Fruit fly (Drosophila melanogaster) whole organism, larva: ENCODE measurements around the gene witty.

Experiments used
- noc ChIP-seq: fragments of 200-800 bp; sonication (Bioruptor generic); optimal IDR thresholded peaks from 3 replicates; lab custom pipeline; 2019; ENCODE audit warnings: missing biosample characterization, mild to moderate bottlenecking, missing genetic modification characterization, moderate library complexity

witty gene

DNA sequence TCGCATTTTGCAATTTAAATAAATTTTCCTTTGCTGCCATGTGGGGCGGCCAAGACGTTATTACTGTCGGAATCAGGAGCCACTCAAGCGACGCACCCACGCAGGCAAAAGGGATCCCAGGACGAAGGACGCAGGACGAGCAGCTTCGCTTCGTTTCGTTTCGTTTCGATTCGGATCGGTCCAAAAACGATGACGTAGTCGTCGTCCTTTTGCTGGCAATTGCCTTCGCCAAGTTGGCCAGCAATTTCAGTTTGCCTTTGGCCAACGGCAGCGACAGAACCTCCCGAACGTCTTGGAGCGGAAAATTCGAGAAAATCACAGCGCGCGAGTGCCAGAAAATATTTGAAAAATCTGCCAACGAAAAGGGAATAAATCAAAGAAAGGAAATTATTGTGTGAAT is at the start of gene witty:
TSS of gene witty (plus strand) at position 249 of the 400 bp plus-strand sequence.
- no peak for TF ChIP-seq noc (tag; lab: Kevin White, UChicago)

DNA sequence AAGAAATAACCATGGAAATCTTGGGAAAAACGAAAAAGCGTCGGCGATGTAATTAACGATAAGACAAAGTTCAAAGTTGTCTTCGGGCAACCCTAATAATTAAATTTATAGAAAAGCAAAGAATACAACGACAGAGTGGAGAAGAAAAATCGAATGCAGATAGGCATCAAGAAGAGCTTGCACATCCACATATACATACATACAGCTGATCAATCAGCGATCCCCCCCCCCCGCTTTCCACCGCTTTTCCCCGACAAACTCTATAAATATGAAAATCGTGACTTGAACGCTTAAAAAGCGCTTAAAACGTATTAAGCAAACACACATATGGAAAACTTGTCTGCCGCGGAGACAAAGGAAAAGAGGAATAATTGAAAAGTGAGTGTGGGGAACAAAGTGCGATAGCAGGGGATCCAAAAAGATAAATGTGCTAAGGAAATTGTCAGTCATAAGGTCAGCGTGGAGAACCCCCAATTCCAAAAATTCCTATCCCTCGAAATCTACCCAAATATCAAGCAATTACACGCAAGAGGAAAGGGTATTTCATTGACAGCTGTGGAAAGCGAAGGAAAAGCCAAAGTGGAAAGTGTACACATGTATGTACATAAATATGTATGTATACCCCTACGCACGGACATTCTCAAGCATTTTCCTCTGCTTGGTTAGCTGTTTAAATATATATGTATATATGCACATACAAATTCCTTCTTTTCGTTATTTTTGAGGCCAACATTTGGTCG is 48.6 kb upstream of the witty start:
- no peak for TF ChIP-seq noc (tag; lab: Kevin White, UChicago)

DNA sequence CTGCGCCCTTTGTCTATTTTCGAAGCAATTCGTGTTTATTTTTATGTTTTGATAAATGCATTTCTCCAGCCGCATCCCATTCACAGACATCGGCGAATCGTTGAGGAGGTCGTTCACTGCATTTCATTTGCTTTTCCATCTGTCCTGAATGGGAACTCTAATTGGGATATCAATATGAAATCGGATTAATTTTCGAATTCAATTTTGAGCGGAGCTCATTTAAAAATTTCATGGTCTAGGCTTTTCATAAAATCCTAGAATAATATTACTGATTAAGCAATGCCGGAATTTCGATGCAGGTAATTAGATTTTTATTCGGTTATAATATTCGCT is 48.0 kb upstream of the witty start:
- no peak for TF ChIP-seq noc (tag; lab: Kevin White, UChicago)

DNA sequence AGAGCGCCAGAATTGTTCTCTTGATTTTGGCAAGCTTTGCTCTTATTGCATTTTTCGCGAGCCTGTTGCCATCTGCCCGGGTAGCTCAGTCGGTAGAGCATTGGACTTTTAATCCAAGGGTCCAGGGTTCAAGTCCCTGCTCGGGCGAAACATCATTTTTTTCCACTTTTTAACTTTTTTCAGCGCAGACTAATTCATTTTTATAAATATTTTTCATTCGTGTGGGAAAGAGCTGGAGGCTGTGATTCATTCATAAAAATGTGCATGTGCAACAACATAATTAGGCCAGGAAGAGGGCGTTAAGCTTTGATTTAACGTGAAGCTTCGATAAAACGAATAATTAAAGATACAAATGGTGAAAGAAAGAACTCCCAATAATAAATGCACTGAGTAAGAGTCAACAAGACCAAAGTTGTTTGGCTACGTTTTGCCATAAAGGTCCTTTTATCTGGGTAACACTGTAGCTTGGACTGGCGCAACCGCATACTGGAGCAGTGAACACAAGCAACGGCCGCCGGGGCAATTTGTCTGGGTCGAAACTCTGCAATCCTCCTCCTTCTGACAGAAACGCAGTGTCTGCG is 47.3 kb upstream of the witty start:
- no peak for TF ChIP-seq noc (tag; lab: Kevin White, UChicago)

DNA sequence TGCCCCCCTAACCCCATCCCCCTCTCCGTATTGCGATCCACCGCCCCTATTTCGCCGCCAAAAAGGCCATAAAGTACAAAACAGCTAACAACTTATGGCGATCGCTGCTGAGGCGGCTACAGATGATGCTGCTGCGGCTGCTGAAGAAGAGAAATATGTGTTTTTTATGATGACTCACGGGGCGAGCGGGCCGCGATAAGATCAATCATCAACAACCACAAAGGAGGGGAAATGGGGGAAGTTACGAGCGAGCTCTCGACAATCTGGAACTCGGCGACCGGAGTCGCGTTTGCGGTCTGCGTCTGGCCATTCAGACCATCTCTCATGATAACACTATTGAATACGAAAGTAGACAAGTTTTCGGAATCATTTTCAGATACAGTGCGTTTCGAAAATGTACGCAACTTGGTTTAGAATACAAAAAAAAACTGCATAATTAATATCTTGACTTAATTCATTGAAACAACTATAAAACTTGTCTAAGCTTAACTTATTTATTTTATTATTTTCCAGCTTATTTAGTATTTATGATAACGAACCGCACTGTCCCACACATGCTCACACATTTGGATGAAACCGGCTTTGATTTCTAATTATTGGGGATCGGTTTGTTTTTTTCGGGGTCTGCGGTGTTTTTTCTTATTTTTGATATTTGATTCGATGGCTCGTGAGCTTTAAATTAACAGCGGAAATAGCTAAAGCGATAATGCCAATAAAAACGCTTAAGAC is 45.8 kb upstream of the witty start:
- TF ChIP-seq noc (tag; lab: Kevin White, UChicago), result peak; percentile 99

DNA sequence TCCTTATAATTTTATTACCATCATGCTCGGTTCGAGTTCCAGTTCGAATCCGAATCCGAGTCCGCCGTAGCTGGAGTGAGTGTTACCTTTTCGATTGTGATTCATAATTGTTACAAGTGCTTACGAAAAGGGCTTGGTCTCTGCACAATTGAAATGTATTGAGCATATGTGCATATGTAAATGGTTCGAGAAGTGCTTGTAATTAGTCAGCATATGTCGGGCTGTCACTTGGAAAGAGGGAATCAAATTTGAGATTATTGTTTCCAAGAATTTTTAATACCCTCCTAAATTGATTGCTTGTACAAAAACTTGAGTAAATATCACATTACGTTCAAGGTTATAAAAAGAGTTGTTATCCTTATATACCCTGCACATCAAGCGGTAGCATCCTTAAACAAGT is 44.6 kb upstream of the witty start:
- TF ChIP-seq noc (tag; lab: Kevin White, UChicago), result no peak

DNA sequence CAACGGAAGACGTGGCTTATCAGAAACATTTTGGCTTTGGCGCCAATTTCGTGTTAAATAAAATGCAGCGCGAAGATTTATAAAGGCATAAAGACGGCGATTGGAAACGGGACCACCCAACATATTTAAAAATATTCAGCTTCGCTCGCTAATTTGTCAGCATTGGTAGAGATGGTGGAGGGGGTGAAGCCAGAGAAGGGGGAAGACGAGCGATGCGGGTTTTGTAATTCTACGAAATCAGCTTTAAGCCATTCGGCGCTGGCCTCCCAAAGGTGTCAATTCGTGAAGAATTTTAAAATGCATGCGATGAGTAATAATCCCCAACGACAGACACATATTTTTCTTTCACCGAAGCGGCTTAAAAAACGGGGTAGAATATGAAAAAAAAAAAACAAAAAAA is 44.0 kb upstream of the witty start:
- no peak for TF ChIP-seq noc (tag; lab: Kevin White, UChicago)

DNA sequence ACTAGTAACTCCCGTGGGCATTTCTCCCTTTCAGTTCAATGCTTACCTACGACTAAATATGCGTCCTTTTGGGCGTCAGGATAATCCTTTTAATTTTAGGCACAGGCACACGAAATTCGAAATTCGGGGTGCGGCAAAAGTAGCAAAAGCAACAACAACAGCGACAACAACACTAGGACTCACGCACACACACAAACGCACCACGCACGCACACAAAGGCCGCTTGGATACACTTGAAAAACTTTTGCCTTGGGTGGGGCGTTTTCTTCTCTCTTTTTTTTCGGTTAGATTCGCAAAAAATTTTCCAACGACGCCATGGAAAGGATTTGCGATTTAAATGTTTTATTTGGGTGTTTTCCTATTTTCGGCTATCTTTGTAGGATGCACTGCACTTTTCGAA is 41.7 kb upstream of the witty start:
- TF ChIP-seq noc (tag; lab: Kevin White, UChicago), result no peak

DNA sequence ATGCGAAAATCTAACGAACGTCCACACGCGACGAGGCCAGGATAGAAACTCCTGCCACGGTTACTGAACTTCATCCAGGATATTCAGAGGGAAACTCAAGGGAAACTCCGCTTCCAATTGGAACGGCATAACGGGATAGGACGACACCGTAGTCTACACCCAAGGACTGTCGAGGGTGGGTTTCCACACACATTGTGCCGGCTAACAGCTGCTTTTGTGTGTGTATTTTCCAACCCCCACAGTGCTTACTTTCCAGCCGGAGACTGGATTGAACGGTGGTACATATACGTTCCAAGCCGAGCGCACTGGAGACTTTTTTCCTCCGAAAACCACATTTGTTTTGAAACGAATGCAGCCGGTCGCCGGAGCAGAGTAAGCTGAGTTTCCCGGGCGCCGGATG is 41.0 kb upstream of the witty start:
- TF ChIP-seq noc (tag; lab: Kevin White, UChicago), result no peak

DNA sequence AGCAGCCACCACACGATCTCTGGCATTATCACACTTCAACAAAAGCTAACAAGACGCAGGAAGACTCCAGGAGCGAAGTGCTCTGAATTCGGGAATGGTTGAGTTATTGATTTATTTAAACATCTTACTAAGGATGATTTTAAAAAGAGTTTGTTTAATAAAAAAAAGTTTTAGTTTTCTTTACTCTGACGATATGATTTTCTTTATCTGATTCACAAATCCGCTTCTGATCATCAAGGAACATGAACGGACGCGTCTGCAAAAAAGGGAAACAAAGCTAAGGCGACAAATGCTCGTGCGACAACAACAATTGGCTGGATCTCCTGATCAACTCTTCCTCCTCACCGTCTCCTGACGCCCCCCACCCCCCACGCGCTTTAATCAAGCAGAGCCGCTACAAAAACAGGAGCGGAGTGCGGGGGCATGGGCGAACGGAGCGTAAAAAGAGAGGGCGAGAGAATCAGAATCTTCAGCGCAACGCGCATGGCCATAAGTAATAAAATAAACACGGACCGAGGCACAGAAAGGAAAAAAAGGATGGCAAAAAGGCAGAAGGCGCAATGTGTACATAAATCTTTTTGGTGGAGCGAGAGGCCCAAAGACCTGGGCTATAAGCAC is 38.8 kb upstream of the witty start:
- TF ChIP-seq noc (tag; lab: Kevin White, UChicago), result peak; percentile 4

DNA sequence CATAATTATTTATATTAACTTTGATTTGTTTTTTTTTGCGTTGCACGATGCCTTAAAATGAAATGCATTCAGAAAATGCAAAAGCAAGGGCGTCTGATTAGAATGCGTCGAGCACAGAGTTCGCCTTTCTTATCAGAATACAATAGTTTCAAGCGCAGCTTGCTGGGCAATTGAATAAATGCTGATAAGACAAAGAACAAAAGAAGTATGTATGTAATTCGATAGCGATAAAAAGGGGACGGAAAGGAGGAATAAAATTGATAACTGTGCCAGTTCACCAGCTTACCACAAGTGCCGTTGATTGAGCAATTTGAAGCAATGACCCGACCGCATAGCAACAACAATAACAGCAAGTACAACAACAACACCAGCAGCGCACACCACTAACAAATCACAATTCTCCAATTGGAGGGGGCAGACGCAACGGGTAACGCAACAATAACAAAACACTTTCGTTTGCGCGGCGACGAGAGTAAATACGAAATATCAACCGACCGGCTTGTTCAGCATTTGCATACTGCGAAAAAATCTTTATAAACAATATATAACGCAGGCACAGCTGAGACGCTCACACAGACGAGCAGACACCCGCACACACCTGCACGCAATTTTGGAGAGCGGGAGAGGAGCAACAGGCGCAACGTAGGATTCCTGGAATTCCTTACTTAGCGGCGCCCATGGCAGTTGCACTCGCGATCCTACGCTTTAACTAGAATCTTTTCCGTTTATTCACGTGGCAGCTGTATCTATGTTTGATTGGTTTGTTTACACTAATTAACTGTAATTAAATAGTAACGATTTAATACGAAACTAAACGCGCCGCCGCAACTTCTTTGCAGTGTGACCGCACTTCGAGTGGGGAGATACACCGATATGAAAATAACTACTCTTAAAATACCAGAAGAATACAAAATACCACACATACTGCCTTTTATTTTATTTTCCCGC is 37.6 kb upstream of the witty start, which contains the start of gene Btk:
TSS of gene Btk (minus strand) at position 860 of the 948 bp plus-strand sequence.
- TF ChIP-seq noc (tag; lab: Kevin White, UChicago), result no peak

DNA sequence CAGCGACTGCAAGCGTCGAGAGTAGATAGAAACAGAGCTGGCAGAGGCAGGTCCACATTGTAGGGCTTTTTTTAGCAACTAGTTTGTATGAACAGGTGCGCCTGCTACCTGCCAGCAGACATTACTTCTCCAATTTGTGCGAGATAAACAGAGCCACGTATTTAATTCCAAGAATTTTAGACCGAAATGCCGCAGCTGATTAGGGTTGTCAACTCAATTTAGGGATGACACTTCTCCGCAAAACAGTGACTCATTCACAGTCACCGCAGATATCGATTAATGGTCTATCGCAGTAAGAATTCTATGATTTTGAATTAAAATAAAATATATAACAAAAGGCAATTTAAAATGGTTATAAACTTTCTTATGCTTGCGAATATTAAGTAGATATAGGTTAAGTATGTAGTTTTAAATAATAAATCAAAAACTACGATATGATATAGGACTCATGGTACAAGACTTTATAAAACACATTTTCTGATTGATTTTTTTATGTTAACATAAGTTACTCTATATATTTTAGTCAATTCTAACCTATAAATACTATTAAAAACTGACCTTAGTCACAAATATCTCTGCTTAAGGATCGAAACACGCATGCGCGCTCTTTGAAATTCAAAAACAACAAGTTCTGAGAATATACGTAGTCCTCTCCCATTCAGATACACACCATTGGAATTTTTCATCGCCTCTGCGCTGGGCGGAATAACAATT is 35.2 kb upstream of the witty start, which contains the start of the genes wol and Scgalpha:
TSS of gene wol (minus strand) at position 220 of the 714 bp plus-strand sequence.
TSS of gene Scgalpha (plus strand) at position 664 of the 714 bp plus-strand sequence.
- no peak for TF ChIP-seq noc (tag; lab: Kevin White, UChicago)

DNA sequence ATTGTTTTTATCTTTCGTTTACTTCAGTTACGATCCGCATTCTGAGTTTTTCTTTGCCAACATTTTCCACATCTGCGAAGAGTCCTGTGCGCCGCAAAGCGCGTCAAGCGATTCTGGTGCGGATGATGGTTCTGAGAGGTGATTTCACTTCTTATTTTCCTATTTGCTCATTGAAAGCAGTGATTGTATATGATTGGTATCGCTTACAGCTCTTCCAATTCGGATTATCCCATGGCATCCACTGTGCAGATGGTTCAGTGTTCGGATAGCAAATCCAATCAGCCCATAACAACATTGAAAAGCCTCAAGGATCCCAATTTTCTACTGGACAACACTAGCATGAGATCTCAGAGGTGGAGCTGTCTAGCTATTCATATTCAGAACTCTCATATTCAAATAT is 33.5 kb upstream of the witty start:
- no peak for TF ChIP-seq noc (tag; lab: Kevin White, UChicago)

DNA sequence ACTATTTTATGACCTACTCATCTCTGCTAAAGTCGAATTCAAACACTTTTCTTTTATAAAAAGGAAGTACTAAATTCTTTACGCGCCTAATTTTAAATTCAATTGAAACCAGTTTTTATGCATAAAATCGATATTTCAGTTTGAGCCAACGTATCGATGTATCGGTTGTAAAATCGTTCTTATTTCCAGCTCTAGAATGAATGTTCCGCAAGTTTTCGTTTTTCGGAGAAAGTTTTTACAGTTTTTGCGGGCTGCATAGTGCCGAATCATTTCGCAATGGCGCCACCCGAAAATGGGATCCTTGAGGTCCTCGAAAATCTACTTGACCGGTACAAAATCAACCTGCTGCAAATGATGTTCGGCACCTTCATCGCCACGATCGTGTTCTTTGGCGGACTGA is 32.7 kb upstream of the witty start, which contains the start of gene CG7840:
TSS of gene CG7840 (plus strand) at position 178 of the 400 bp plus-strand sequence.
- no peak for TF ChIP-seq noc (tag; lab: Kevin White, UChicago)
